Worm (Caenorhabditis elegans) whole organism, mixed stage, embryonic: ENCODE results near the gene Y43B11AR.1.

Experiments used
- bed-3 ChIP-seq: fragments of 200-800 bp; sonication (Bioruptor generic); optimal IDR thresholded peaks from 3 replicates; lab custom pipeline; 2018; ENCODE audit warnings: mild to moderate bottlenecking, missing genetic modification characterization, moderate library complexity, missing compliant biosample characterization
- ces-1 ChIP-seq: fragments of 150-350 bp; optimal IDR thresholded peaks from 2 replicates; lab custom pipeline; 2014; ENCODE audit warnings: missing biosample characterization, missing genetic modification reagents, missing genetic modification characterization
- elt-3 ChIP-seq: fragments of 150-350 bp; optimal IDR thresholded peaks from 2 replicates; lab custom pipeline; 2014; ENCODE audit warnings: missing biosample characterization, missing genetic modification characterization
- nhr-12 ChIP-seq: fragments of 150-350 bp; optimal IDR thresholded peaks from 2 replicates; lab custom pipeline; 2014; ENCODE audit warnings: missing biosample characterization, missing genetic modification characterization
- nhr-76 ChIP-seq: sonication (generic microtip); optimal IDR thresholded peaks from 2 replicates; lab custom pipeline; 2017; ENCODE audit warnings: missing biosample characterization, missing genetic modification characterization
- unc-62 ChIP-seq: fragments of 150-350 bp; optimal IDR thresholded peaks from 2 replicates; lab custom pipeline; 2014; ENCODE audit warnings: missing biosample characterization, missing genetic modification reagents, missing genetic modification characterization

- no peak for TF ChIP-seq unc-62
- no peak for TF ChIP-seq nhr-12 (tag; lab: Kevin White, UChicago)
- TF ChIP-seq nhr-76 (tag; lab: Kevin White, UChicago) = no peak
- no peak for TF ChIP-seq bed-3 (GFP tag; lab: Kevin White, UChicago)
- no peak for TF ChIP-seq ces-1 (GFP tag; lab: Kevin White, UChicago)
- no peak for TF ChIP-seq elt-3 (tag; lab: Kevin White, UChicago)
These were observed 45.5 kb upstream of the Y43B11AR.1 start, which contains the start of gene C06G3.3 for ce11 chrIV:7035823-7036222.
